Worm (Caenorhabditis elegans) whole organism, young adult: ENCODE results near the gene nhr-20.

ENCODE experiments used
- B0019.2 ChIP-seq: fragments of 200-800 bp; sonication (Bioruptor generic); conservative IDR thresholded peaks from 2 replicates; pipeline ENCODE4 v1.3.6; 2022; ENCODE audit warnings: missing genetic modification reagents, missing genetic modification characterization, missing compliant biosample characterization
- C06A6.2 ChIP-seq: fragments of 200-800 bp; sonication (Bioruptor generic); conservative IDR thresholded peaks from 2 replicates; pipeline ENCODE4 v1.3.6; 2022; ENCODE audit warnings: missing genetic modification characterization, missing compliant biosample characterization
- D2030.7 ChIP-seq: fragments of 200-800 bp; sonication (Bioruptor generic); IDR thresholded peaks from 2 replicates; pipeline ENCODE4 v1.3.6; 2022; ENCODE audit warnings: missing genetic modification reagents, missing genetic modification characterization, missing compliant biosample characterization
- F37B4.10 ChIP-seq: fragments of 200-800 bp; sonication (Bioruptor generic); IDR thresholded peaks from 2 replicates; pipeline ENCODE4 v1.3.6; 2022; ENCODE audit warnings: missing genetic modification characterization, missing compliant biosample characterization
- F57C9.4 ChIP-seq: sonication (generic microtip); optimal IDR thresholded peaks from 2 replicates; lab custom pipeline; 2017; ENCODE audit warnings: mild to moderate bottlenecking, missing genetic modification characterization, missing compliant biosample characterization
- K12H6.12 ChIP-seq: fragments of 200-800 bp; sonication (Bioruptor generic); optimal IDR thresholded peaks from 2 replicates; lab custom pipeline; 2018; ENCODE audit warnings: mild to moderate bottlenecking, missing genetic modification characterization, missing compliant biosample characterization
- T07F8.4 ChIP-seq: sonication (generic microtip); optimal IDR thresholded peaks from 2 replicates; lab custom pipeline; 2016; ENCODE audit warnings: mild to moderate bottlenecking, missing genetic modification characterization, moderate library complexity, missing compliant biosample characterization
- Y79H2A.3 ChIP-seq: fragments of 200-800 bp; sonication (Bioruptor generic); conservative IDR thresholded peaks from 2 replicates; pipeline ENCODE4 v1.3.6; 2022; ENCODE audit warnings: missing genetic modification reagents, missing genetic modification characterization, missing compliant biosample characterization
- ZK185.1 ChIP-seq: sonication (generic microtip); optimal IDR thresholded peaks from 2 replicates; lab custom pipeline; 2016; ENCODE audit warnings: mild to moderate bottlenecking, missing genetic modification characterization, missing compliant biosample characterization; ENCODE audit not compliant: poor library complexity, severe bottlenecking
- attf-3 ChIP-seq: fragments of 200-800 bp; sonication (Bioruptor generic); conservative IDR thresholded peaks from 2 replicates; pipeline ENCODE4 v1.3.6; 2022; ENCODE audit warnings: missing genetic modification reagents, missing genetic modification characterization, missing compliant biosample characterization
- attf-5 ChIP-seq: fragments of 200-800 bp; sonication (Bioruptor generic); optimal IDR thresholded peaks from 2 replicates; lab custom pipeline; 2018; ENCODE audit warnings: mild to moderate bottlenecking, missing genetic modification characterization, missing compliant biosample characterization
- cebp-1 ChIP-seq, 2 experiments: fragments of 200-800 bp in 1 of 2; sonication (Bioruptor generic) in 1 of 2; sonication (generic microtip) in 1 of 2; IDR thresholded peaks in 1 of 2; optimal IDR thresholded peaks in 1 of 2; 2 replicates each; pipeline versions ENCODE4 v1.3.6 to Lab custom; 2017 to 2022; ENCODE audit warnings: missing compliant biosample characterization in 2 of 2, missing genetic modification characterization in 2 of 2, mild to moderate bottlenecking in 1 of 2, missing genetic modification reagents in 1 of 2, moderate library complexity in 1 of 2
- ceh-40 ChIP-seq: fragments of 200-800 bp; sonication (Bioruptor generic); IDR thresholded peaks from 2 replicates; pipeline ENCODE4 v1.3.6; 2022; ENCODE audit warnings: missing genetic modification characterization, missing compliant biosample characterization
- ceh-79 ChIP-seq: sonication (generic microtip); optimal IDR thresholded peaks from 2 replicates; lab custom pipeline; 2017; ENCODE audit warnings: mild to moderate bottlenecking, missing genetic modification characterization, missing compliant biosample characterization
- dox-1 ChIP-seq: fragments of 200-800 bp; sonication (Bioruptor generic); IDR thresholded peaks from 2 replicates; pipeline ENCODE4 v1.3.6; 2022; ENCODE audit warnings: missing genetic modification reagents, missing genetic modification characterization, missing compliant biosample characterization
- dpl-1 ChIP-seq: fragments of 150-350 bp; optimal IDR thresholded peaks from 2 replicates; lab custom pipeline; 2014; ENCODE audit warnings: missing biosample characterization, missing genetic modification reagents, missing genetic modification characterization
- egl-44 ChIP-seq: fragments of 200-800 bp; sonication (Bioruptor generic); IDR thresholded peaks from 2 replicates; pipeline ENCODE4 v1.3.6; 2022; ENCODE audit warnings: missing genetic modification reagents, missing genetic modification characterization, missing compliant biosample characterization
- him-1 ChIP-seq: sonication (generic microtip); optimal IDR thresholded peaks from 2 replicates; lab custom pipeline; 2016; ENCODE audit warnings: missing genotype, missing genetic modification reagents, missing genetic modification characterization, missing compliant biosample characterization
- hmg-1.2 ChIP-seq: fragments of 200-800 bp; sonication (Bioruptor generic); IDR thresholded peaks from 2 replicates; pipeline ENCODE4 v1.3.6; 2022; ENCODE audit warnings: missing genetic modification reagents, missing genetic modification characterization, missing compliant biosample characterization
- lag-1 ChIP-seq: fragments of 200-800 bp; sonication (Bioruptor generic); IDR thresholded peaks from 2 replicates; pipeline ENCODE4 v1.3.6; 2022; ENCODE audit warnings: missing genetic modification reagents, missing genetic modification characterization, missing compliant biosample characterization
- madf-6 ChIP-seq: fragments of 200-800 bp; sonication (Bioruptor generic); IDR thresholded peaks from 2 replicates; pipeline ENCODE4 v1.3.6; 2022; ENCODE audit warnings: missing genetic modification reagents, missing genetic modification characterization, missing compliant biosample characterization
- madf-8 ChIP-seq: fragments of 200-800 bp; sonication (Bioruptor generic); conservative IDR thresholded peaks from 2 replicates; pipeline ENCODE4 v1.3.6; 2022; ENCODE audit warnings: missing genetic modification reagents, missing genetic modification characterization, missing compliant biosample characterization
- mel-28 ChIP-seq: sonication (generic microtip); optimal IDR thresholded peaks from 2 replicates; lab custom pipeline; 2016; ENCODE audit warnings: borderline replicate concordance, mild to moderate bottlenecking, missing genetic modification characterization, missing compliant biosample characterization
- nhr-80 ChIP-seq: sonication (generic microtip); optimal IDR thresholded peaks from 2 replicates; lab custom pipeline; 2016; ENCODE audit warnings: missing genetic modification characterization, missing compliant biosample characterization
- rec-8 ChIP-seq, 2 experiments: sonication (generic microtip); optimal IDR thresholded peaks; 2 replicates each; lab custom pipeline; 2016; ENCODE audit warnings: mild to moderate bottlenecking in 2 of 2, missing genetic modification characterization in 2 of 2, missing genetic modification reagents in 2 of 2, missing genotype in 2 of 2, missing biosample characterization in 1 of 2, missing compliant biosample characterization in 1 of 2, moderate library complexity in 1 of 2
- sea-2 ChIP-seq: fragments of 200-800 bp; sonication (Bioruptor generic); IDR thresholded peaks from 2 replicates; pipeline ENCODE4 v1.3.6; 2022; ENCODE audit warnings: missing genetic modification characterization, missing compliant biosample characterization
- sptf-2 ChIP-seq: fragments of 200-800 bp; sonication (Bioruptor generic); optimal IDR thresholded peaks from 2 replicates; lab custom pipeline; 2018; ENCODE audit warnings: mild to moderate bottlenecking, missing genetic modification characterization, missing compliant biosample characterization
- tbx-9 ChIP-seq: sonication (generic microtip); optimal IDR thresholded peaks from 2 replicates; lab custom pipeline; 2016; ENCODE audit warnings: borderline replicate concordance, missing genetic modification characterization, inconsistent platforms, missing compliant biosample characterization
- unc-130 ChIP-seq: sonication (generic microtip); optimal IDR thresholded peaks from 2 replicates; lab custom pipeline; 2016; ENCODE audit warnings: missing genetic modification reagents, missing genetic modification characterization, missing compliant biosample characterization
- unc-62 ChIP-seq: fragments of 150-350 bp; optimal IDR thresholded peaks from 2 replicates; lab custom pipeline; 2014; ENCODE audit warnings: missing biosample characterization, missing genetic modification reagents, missing genetic modification characterization
- zim-3 ChIP-seq: sonication (generic microtip); optimal IDR thresholded peaks from 2 replicates; lab custom pipeline; 2017; ENCODE audit warnings: mild to moderate bottlenecking, missing genetic modification characterization, moderate library complexity, missing compliant biosample characterization
- ztf-18 ChIP-seq: sonication (generic microtip); optimal IDR thresholded peaks from 2 replicates; lab custom pipeline; 2016; ENCODE audit warnings: missing genotype, mild to moderate bottlenecking, missing genetic modification characterization, missing compliant biosample characterization
- ztf-22 ChIP-seq: fragments of 200-800 bp; sonication (Bioruptor generic); optimal IDR thresholded peaks from 2 replicates; lab custom pipeline; 2018; ENCODE audit warnings: mild to moderate bottlenecking, missing genetic modification characterization, moderate library complexity, missing compliant biosample characterization
- ztf-28 ChIP-seq: fragments of 200-800 bp; sonication (Bioruptor generic); IDR thresholded peaks from 2 replicates; pipeline ENCODE4 v1.3.6; 2022; ENCODE audit warnings: missing genetic modification reagents, missing genetic modification characterization, missing compliant biosample characterization
- ztf-3 ChIP-seq: fragments of 200-800 bp; sonication (Bioruptor generic); optimal IDR thresholded peaks from 2 replicates; lab custom pipeline; 2018; ENCODE audit warnings: mild to moderate bottlenecking, missing genetic modification characterization, missing compliant biosample characterization

Gene nhr-20

ce11 chrIII:4204964-4205363 lies 28.1 kb downstream of the nhr-20 start:
- TF ChIP-seq ztf-22 (GFP tag; lab: Kevin White, UChicago) (no peak), K12H6.12 (tag; lab: Kevin White, UChicago) (no peak), ztf-18 (tag; lab: Kevin White, UChicago) (no peak), F57C9.4 (tag; lab: Kevin White, UChicago) (no peak), ZK185.1 (tag; lab: Kevin White, UChicago) (no peak), hmg-1.2 (GFP tag; lab: Robert Waterston, UW) (no peak), attf-5 (no peak), madf-8 (GFP tag; lab: Robert Waterston, UW) (no peak), unc-62 (no peak), nhr-80 (tag; lab: Kevin White, UChicago) (no peak), Y79H2A.3 (no peak), zim-3 (tag; lab: Kevin White, UChicago) (no peak), B0019.2 (GFP tag; lab: Robert Waterston, UW) (no peak), him-1 (tag; lab: Kevin White, UChicago) (no peak), dpl-1 (GFP tag; lab: Kevin White, UChicago) (no peak)

ce11 chrIII:4204072-4204471 lies 28.9 kb downstream of the nhr-20 start, which contains the start of the genes pelo-1 and R74.7:
Gene pelo-1 (minus strand): TSS chrIII:4204222.
Gene R74.7 (plus strand): TSS chrIII:4204429.
- no peak for TF ChIP-seq D2030.7 (GFP tag; lab: Robert Waterston, UW)
- no peak for TF ChIP-seq egl-44 (GFP tag; lab: Robert Waterston, UW)
- TF ChIP-seq attf-3, result peak; percentile 89
- peak; percentile 70; the same call in 1 of the 2 replicates for TF ChIP-seq cebp-1 (GFP tag; IDR thresholded peaks at IDR 0.05; lab: Robert Waterston, UW)
- TF ChIP-seq cebp-1 (tag; optimal IDR thresholded peaks at IDR 0.05; lab: Kevin White, UChicago), result peak; percentile 95
- TF ChIP-seq, all 124 proteins: peak for 2

- TF ChIP-seq him-1 (tag; lab: Kevin White, UChicago) (no peak), sptf-2 (no peak), ztf-3 (GFP tag; lab: Kevin White, UChicago) (no peak), D2030.7 (GFP tag; lab: Robert Waterston, UW) (no peak), unc-130 (GFP tag; lab: Kevin White, UChicago) (no peak), ceh-40 (GFP tag; lab: Robert Waterston, UW) (no peak), lag-1 (no peak), C06A6.2 (no peak), ztf-28 (no peak), rec-8 (tag; optimal IDR thresholded peaks at IDR 0.05; lab: Kevin White, UChicago) (no peak), Y79H2A.3 (no peak), F37B4.10 (no peak), sea-2 (GFP tag; lab: Robert Waterston, UW) (no peak), mel-28 (tag; lab: Kevin White, UChicago) (no peak), ceh-79 (tag; lab: Kevin White, UChicago) (no peak), T07F8.4 (tag; lab: Kevin White, UChicago) (no peak), madf-6 (GFP tag; lab: Robert Waterston, UW) (no peak), tbx-9 (tag; lab: Kevin White, UChicago) (no peak), dox-1 (GFP tag; lab: Robert Waterston, UW) (no peak)
Measured at ce11 chrIII:4196988-4197384, 36.0 kb downstream of the nhr-20 start, which contains the start of gene asd-1. Gene asd-1 (plus strand): TSS chrIII:4197285.
